Fruit fly (Drosophila melanogaster) whole organism, embryonic: ENCODE measurements around the gene Lcp65Ag1.

Experiments used
- Bgb ChIP-seq: fragments of 200-800 bp; sonication (Bioruptor generic); IDR thresholded peaks from 2 replicates; pipeline ENCODE4 v1.3.6; 2022; ENCODE audit warnings: missing biosample characterization, missing genetic modification characterization; ENCODE audit not compliant: partially characterized antibody
- Bteb2 ChIP-seq: fragments of 200-800 bp; sonication (Bioruptor generic); optimal IDR thresholded peaks from 2 replicates; lab custom pipeline; 2016; ENCODE audit warnings: missing biosample characterization, missing genetic modification characterization
- CG11085 ChIP-seq: fragments of 200-800 bp; sonication (Bioruptor generic); IDR thresholded peaks from 2 replicates; pipeline ENCODE4 v1.3.6; 2022; ENCODE audit warnings: missing biosample characterization, missing genetic modification characterization
- CG11695 ChIP-seq: fragments of 200-800 bp; sonication (Bioruptor generic); IDR thresholded peaks from 3 replicates; pipeline ENCODE4 v1.3.6; 2022; ENCODE audit warnings: missing biosample characterization, missing genetic modification characterization
- CG1233 ChIP-seq: fragments of 200-800 bp; sonication (Bioruptor generic); optimal IDR thresholded peaks from 4 replicates; lab custom pipeline; 2018; ENCODE audit warnings: missing biosample characterization, mild to moderate bottlenecking, missing genetic modification characterization
- CG12391 ChIP-seq: fragments of 200-800 bp; sonication (Bioruptor generic); optimal IDR thresholded peaks from 3 replicates; lab custom pipeline; 2018; ENCODE audit warnings: missing biosample characterization, mild to moderate bottlenecking, missing genetic modification characterization, moderate library complexity
- CG12942 ChIP-seq: fragments of 200-800 bp; sonication (Bioruptor generic); optimal IDR thresholded peaks from 3 replicates; lab custom pipeline; 2016; ENCODE audit warnings: missing biosample characterization, missing genetic modification characterization
- CG13775 ChIP-seq: fragments of 200-800 bp; sonication (Bioruptor generic); optimal IDR thresholded peaks from 3 replicates; lab custom pipeline; 2017; ENCODE audit warnings: missing biosample characterization, mild to moderate bottlenecking, missing genetic modification characterization
- CG17829 ChIP-seq: fragments of 200-800 bp; optimal IDR thresholded peaks from 2 replicates; lab custom pipeline; 2019; ENCODE audit warnings: missing biosample characterization, mild to moderate bottlenecking, missing genetic modification characterization, moderate library complexity
- CG18619 ChIP-seq: fragments of 200-800 bp; sonication (Bioruptor generic); optimal IDR thresholded peaks from 3 replicates; lab custom pipeline; 2017; ENCODE audit warnings: missing biosample characterization, mild to moderate bottlenecking, missing genetic modification characterization
- CG31388 ChIP-seq: fragments of 200-800 bp; sonication (Bioruptor generic); optimal IDR thresholded peaks from 2 replicates; lab custom pipeline; 2016; ENCODE audit warnings: missing biosample characterization, missing genetic modification characterization
- CG3407 ChIP-seq: fragments of 200-800 bp; sonication (Bioruptor generic); optimal IDR thresholded peaks from 2 replicates; lab custom pipeline; 2018; ENCODE audit warnings: missing biosample characterization, mild to moderate bottlenecking, missing genetic modification characterization
- CG3726 ChIP-seq: fragments of 200-800 bp; sonication (Bioruptor generic); IDR thresholded peaks from 3 replicates; pipeline ENCODE4, ENCODE4 v1.3.6; 2022; ENCODE audit warnings: missing biosample characterization, missing genetic modification characterization
- CG4854 ChIP-seq: fragments of 200-800 bp; sonication (Bioruptor generic); optimal IDR thresholded peaks from 2 replicates; lab custom pipeline; 2016; ENCODE audit warnings: missing biosample characterization, missing genetic modification characterization, inconsistent platforms
- CG9817 ChIP-seq: fragments of 200-800 bp; sonication (Bioruptor generic); optimal IDR thresholded peaks from 2 replicates; lab custom pipeline; 2018; ENCODE audit warnings: missing biosample characterization, mild to moderate bottlenecking, missing genetic modification characterization, moderate library complexity
- CoRest ChIP-seq: fragments of 200-800 bp; sonication (Bioruptor generic); optimal IDR thresholded peaks from 3 replicates; lab custom pipeline; 2018; ENCODE audit warnings: missing biosample characterization, mild to moderate bottlenecking, missing genetic modification characterization, moderate library complexity
- Dip2 ChIP-seq: fragments of 200-800 bp; sonication (Bioruptor generic); IDR thresholded peaks from 2 replicates; pipeline ENCODE4 v1.3.6; 2022; ENCODE audit warnings: missing biosample characterization, missing genetic modification characterization
- Drgx ChIP-seq: fragments of 200-800 bp; sonication (Bioruptor generic); IDR thresholded peaks from 2 replicates; pipeline ENCODE4 v1.3.6; 2022; ENCODE audit warnings: missing biosample characterization, missing genetic modification characterization
- Fer2 ChIP-seq: fragments of 200-800 bp; sonication (Bioruptor generic); optimal IDR thresholded peaks from 2 replicates; lab custom pipeline; 2018; ENCODE audit warnings: missing biosample characterization, mild to moderate bottlenecking, missing genetic modification characterization, moderate library complexity
- Fer3 ChIP-seq: fragments of 200-800 bp; sonication (Bioruptor generic); optimal IDR thresholded peaks from 2 replicates; lab custom pipeline; 2018; ENCODE audit warnings: missing biosample characterization, mild to moderate bottlenecking, missing genetic modification characterization, moderate library complexity
- HLHmδ ChIP-seq: fragments of 200-800 bp; sonication (Bioruptor generic); optimal IDR thresholded peaks from 2 replicates; lab custom pipeline; 2018; ENCODE audit warnings: missing biosample characterization, mild to moderate bottlenecking, missing genetic modification characterization, moderate library complexity
- Hr39 ChIP-seq: fragments of >200 bp; optimal IDR thresholded peaks from 2 replicates; lab custom pipeline; 2017
- NFAT ChIP-seq: fragments of 200-800 bp; sonication (Bioruptor generic); IDR thresholded peaks from 2 replicates; pipeline ENCODE4 v1.3.6; 2022; ENCODE audit warnings: missing biosample characterization, missing genetic modification characterization
- Nf-YC ChIP-seq: fragments of 200-800 bp; optimal IDR thresholded peaks from 3 replicates; lab custom pipeline; 2019; ENCODE audit warnings: missing biosample characterization, mild to moderate bottlenecking, missing genetic modification characterization, moderate library complexity
- Side ChIP-seq: fragments of 200-800 bp; sonication (Bioruptor generic); optimal IDR thresholded peaks from 2 replicates; lab custom pipeline; 2016; ENCODE audit warnings: missing biosample characterization, missing genetic modification characterization
- Six4 ChIP-seq: fragments of 200-800 bp; sonication (Bioruptor generic); optimal IDR thresholded peaks from 2 replicates; lab custom pipeline; 2016; ENCODE audit warnings: missing biosample characterization, missing genetic modification characterization
- cg ChIP-seq: fragments of 200-800 bp; sonication (Bioruptor generic); optimal IDR thresholded peaks from 3 replicates; lab custom pipeline; 2019; ENCODE audit warnings: missing biosample characterization, mild to moderate bottlenecking, missing genetic modification characterization, moderate library complexity
- croc ChIP-seq: fragments of 200-800 bp; sonication (Bioruptor generic); conservative IDR thresholded peaks from 3 replicates; pipeline ENCODE4 v1.3.6; 2022; ENCODE audit warnings: missing biosample characterization, missing genetic modification characterization
- eyg ChIP-seq: fragments of 200-800 bp; sonication (Bioruptor generic); optimal IDR thresholded peaks from 3 replicates; lab custom pipeline; 2016; ENCODE audit warnings: missing biosample characterization, missing genetic modification characterization
- fd96Cb ChIP-seq: fragments of 200-800 bp; sonication (Bioruptor generic); optimal IDR thresholded peaks from 2 replicates; lab custom pipeline; 2018; ENCODE audit warnings: missing biosample characterization, mild to moderate bottlenecking, missing genetic modification characterization, moderate library complexity
- gro ChIP-seq: fragments of 200-800 bp; sonication (Bioruptor generic); optimal IDR thresholded peaks from 2 replicates; lab custom pipeline; 2016; ENCODE audit warnings: missing biosample characterization, missing genetic modification characterization
- h ChIP-seq: fragments of >200 bp; optimal IDR thresholded peaks from 2 replicates; lab custom pipeline; 2017
- hb ChIP-seq: fragments of 200-800 bp; sonication (Bioruptor generic); IDR thresholded peaks from 3 replicates; pipeline ENCODE4 v1.3.6; 2022; ENCODE audit warnings: missing biosample characterization, missing genetic modification characterization; ENCODE audit not compliant: partially characterized antibody
- ind ChIP-seq: fragments of 200-800 bp; sonication (Bioruptor generic); optimal IDR thresholded peaks from 3 replicates; lab custom pipeline; 2016; ENCODE audit warnings: missing biosample characterization, missing genetic modification characterization
- jing ChIP-seq: fragments of 200-800 bp; sonication (Bioruptor generic); optimal IDR thresholded peaks from 2 replicates; lab custom pipeline; 2018; ENCODE audit warnings: missing biosample characterization, mild to moderate bottlenecking, missing genetic modification characterization
- lilli ChIP-seq: fragments of 200-800 bp; sonication (Bioruptor generic); optimal IDR thresholded peaks from 3 replicates; lab custom pipeline; 2016; ENCODE audit warnings: missing biosample characterization, missing genetic modification characterization
- luna ChIP-seq: fragments of 200-800 bp; sonication (Bioruptor generic); optimal IDR thresholded peaks from 2 replicates; lab custom pipeline; 2016; ENCODE audit warnings: missing biosample characterization, missing genetic modification characterization
- odd ChIP-seq: fragments of 200-800 bp; sonication (Bioruptor generic); optimal IDR thresholded peaks from 2 replicates; lab custom pipeline; 2017; ENCODE audit warnings: missing biosample characterization, mild to moderate bottlenecking, missing genetic modification characterization
- otp ChIP-seq: fragments of 200-800 bp; sonication (Bioruptor generic); IDR thresholded peaks from 3 replicates; pipeline ENCODE4, ENCODE4 v1.3.6; 2022; ENCODE audit warnings: missing biosample characterization, missing genetic modification characterization
- pho ChIP-seq: fragments of 200-800 bp; sonication (Bioruptor generic); optimal IDR thresholded peaks from 2 replicates; lab custom pipeline; 2016; ENCODE audit warnings: missing biosample characterization, missing genetic modification characterization
- prd ChIP-seq, 3 experiments: fragments of >200 bp in 2 of 3; fragments of 200-800 bp in 1 of 3; sonication (Bioruptor generic) in 1 of 3; optimal IDR thresholded peaks in 2 of 3; IDR thresholded peaks in 1 of 3; 2 replicates in 2 of 3; 3 replicates in 1 of 3; pipeline versions ENCODE4 v1.3.6 to Lab custom; 2017 to 2022; ENCODE audit warnings: missing biosample characterization in 1 of 3, missing genetic modification characterization in 1 of 3
- ro ChIP-seq: fragments of 200-800 bp; sonication (Bioruptor generic); IDR thresholded peaks from 2 replicates; pipeline ENCODE4 v1.3.6; 2022; ENCODE audit warnings: missing biosample characterization, missing genetic modification characterization
- row ChIP-seq: fragments of 200-800 bp; sonication (Bioruptor generic); IDR thresholded peaks from 3 replicates; pipeline ENCODE4 v1.3.6; 2022; ENCODE audit warnings: missing biosample characterization, missing genetic modification characterization
- scrt ChIP-seq: fragments of 200-800 bp; sonication (Bioruptor generic); optimal IDR thresholded peaks from 2 replicates; lab custom pipeline; 2018; ENCODE audit warnings: missing biosample characterization, mild to moderate bottlenecking, missing genetic modification characterization, moderate library complexity
- sens ChIP-seq: fragments of 200-800 bp; sonication (Bioruptor generic); peaks from one replicate; lab custom pipeline; 2016; ENCODE audit warnings: missing biosample characterization, missing genetic modification characterization
- shn ChIP-seq: fragments of 200-800 bp; sonication (Bioruptor generic); optimal IDR thresholded peaks from 3 replicates; lab custom pipeline; 2016; ENCODE audit warnings: missing biosample characterization, missing genetic modification characterization
- sr ChIP-seq: fragments of 200-800 bp; sonication (Bioruptor generic); IDR thresholded peaks from 3 replicates; pipeline ENCODE4 v1.3.6; 2022; ENCODE audit warnings: missing biosample characterization, missing genetic modification characterization
- tap ChIP-seq: fragments of 200-800 bp; optimal IDR thresholded peaks from 3 replicates; lab custom pipeline; 2019; ENCODE audit warnings: missing biosample characterization, mild to moderate bottlenecking, missing genetic modification characterization, moderate library complexity
- trem ChIP-seq: fragments of 200-800 bp; optimal IDR thresholded peaks from 3 replicates; lab custom pipeline; 2019; ENCODE audit warnings: missing biosample characterization, mild to moderate bottlenecking, missing genetic modification characterization, moderate library complexity
- trh ChIP-seq: fragments of 200-800 bp; sonication (Bioruptor generic); optimal IDR thresholded peaks from 2 replicates; lab custom pipeline; 2016; ENCODE audit warnings: missing biosample characterization, missing genetic modification characterization
- tx ChIP-seq: fragments of 200-800 bp; sonication (Bioruptor generic); optimal IDR thresholded peaks from 2 replicates; lab custom pipeline; 2016; ENCODE audit warnings: missing biosample characterization, missing genetic modification characterization

Gene Lcp65Ag1

DNA sequence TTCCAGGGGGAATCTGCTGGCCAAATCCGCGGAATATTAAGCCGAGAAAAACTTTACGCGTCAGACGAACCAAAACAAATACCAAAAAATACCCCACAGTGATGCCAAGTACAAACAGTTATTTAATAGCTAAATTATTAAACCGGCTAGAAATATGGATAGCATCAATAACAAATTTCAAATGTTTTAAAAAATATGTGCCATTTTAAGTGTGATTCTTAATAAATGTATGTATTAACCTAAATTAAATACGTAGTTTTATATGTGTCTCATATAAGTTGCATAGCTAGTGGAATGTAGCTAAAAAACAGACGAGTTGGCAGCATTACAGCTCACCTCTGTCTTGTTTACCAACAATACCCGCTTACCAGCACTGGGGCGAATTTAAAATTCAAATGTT is 46.7 kb upstream of the Lcp65Ag1 start, which contains the start of gene CG10274 (continued):
- peak; percentile 66 for TF ChIP-seq Six4
- peak; percentile 81 for TF ChIP-seq CG9817 (tag; lab: Kevin White, UChicago)
- peak; percentile 48; the same call in 1 of the 2 replicates for TF ChIP-seq ro (GFP tag; lab: Robert Waterston, UW)
- TF ChIP-seq odd (GFP tag; lab: Kevin White, UChicago): no peak
- no peak for TF ChIP-seq otp
- TF ChIP-seq CoRest (tag; lab: Kevin White, UChicago): peak; percentile 90
- TF ChIP-seq CG12391 (tag; lab: Kevin White, UChicago): peak; percentile 89
- peak; percentile 96 for TF ChIP-seq sens (GFP tag; lab: Kevin White, UChicago)
- peak; percentile 36 for TF ChIP-seq trh (GFP tag; lab: Kevin White, UChicago)
- TF ChIP-seq luna (GFP tag; lab: Kevin White, UChicago): peak; percentile 65
- peak; percentile 77 for TF ChIP-seq CG18619

DNA sequence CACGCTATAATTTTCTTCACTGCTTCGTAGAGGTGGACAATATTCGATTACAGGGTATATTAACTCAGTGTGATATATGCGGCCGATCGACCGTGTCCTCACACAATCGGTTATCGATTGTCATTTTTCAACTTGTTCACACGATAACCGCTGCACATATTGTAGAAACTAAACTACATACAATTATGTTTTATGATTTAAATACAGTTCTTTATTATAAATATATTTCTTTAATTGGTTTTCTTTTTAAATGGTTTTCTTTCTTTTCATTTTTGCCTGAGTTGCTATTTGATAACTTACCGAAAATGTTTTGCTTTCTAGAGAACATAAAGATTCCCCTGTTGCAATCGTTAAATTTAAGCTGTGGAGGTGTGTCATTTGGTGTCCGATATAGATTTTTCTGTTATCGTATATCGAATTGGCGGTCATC is 38.8 kb upstream of the Lcp65Ag1 start, which contains the start of the genes fmt and CG7376:
Gene fmt, minus strand, starts transcription at position 55 of the 430 bp plus-strand sequence.
Gene CG7376, plus strand, starts transcription at position 423 of the 430 bp plus-strand sequence.
- TF ChIP-seq CG11695 (GFP tag; lab: Robert Waterston, UW): no peak
- TF ChIP-seq row: peak; percentile 89
- TF ChIP-seq CG1233 (GFP tag; lab: Kevin White, UChicago): no peak
- TF ChIP-seq CG13775: peak; percentile 49
- peak; percentile 86 for TF ChIP-seq hb (GFP tag; lab: Robert Waterston, UW)
- no peak for TF ChIP-seq CG11085 (GFP tag; lab: Robert Waterston, UW)
- TF ChIP-seq Fer2 (tag; lab: Kevin White, UChicago): no peak
- TF ChIP-seq Hr39: no peak
- peak; percentile 69 for TF ChIP-seq CG17829 (tag; lab: Kevin White, UChicago)
- no peak for TF ChIP-seq jing (GFP tag; lab: Kevin White, UChicago)
- no peak for TF ChIP-seq cg (GFP tag; lab: Kevin White, UChicago)
- no peak for TF ChIP-seq gro (GFP tag; lab: Kevin White, UChicago)
- TF ChIP-seq Bteb2 (GFP tag; lab: Kevin White, UChicago): no peak
- no peak for TF ChIP-seq HLHmδ
- no peak for TF ChIP-seq shn (GFP tag; lab: Kevin White, UChicago)
- TF ChIP-seq pho: no peak
- no peak for TF ChIP-seq CoRest (tag; lab: Kevin White, UChicago)
- peak; percentile 71 for TF ChIP-seq Bgb (GFP tag; lab: Robert Waterston, UW)
- TF ChIP-seq CG3407: no peak
- TF ChIP-seq CG12942 (GFP tag; lab: Kevin White, UChicago): no peak
- no peak for TF ChIP-seq sr (GFP tag; lab: Robert Waterston, UW)
- no peak for TF ChIP-seq NFAT
- TF ChIP-seq tx (GFP tag; lab: Kevin White, UChicago): no peak
- TF ChIP-seq Side (GFP tag; lab: Kevin White, UChicago): no peak
- no peak for TF ChIP-seq prd (optimal IDR thresholded peaks at IDR 0.05; lab: Kevin White, UChicago)
- TF ChIP-seq prd (GFP tag; IDR thresholded peaks at IDR 0.05; lab: Robert Waterston, UW): peak; percentile 35; the same call in 1 of the 3 replicates
- no peak for TF ChIP-seq CG3726 (GFP tag; lab: Robert Waterston, UW)
- TF ChIP-seq tap (tag; lab: Kevin White, UChicago): no peak
- TF ChIP-seq ind: peak; percentile 31
- no peak for TF ChIP-seq CG31388 (GFP tag; lab: Kevin White, UChicago)
- TF ChIP-seq Dip2 (GFP tag; lab: Robert Waterston, UW): no peak
- TF ChIP-seq trem: peak; percentile 72
- no peak for TF ChIP-seq eyg (GFP tag; lab: Kevin White, UChicago)
- TF ChIP-seq croc (GFP tag; lab: Robert Waterston, UW): no peak
- peak; percentile 34 for TF ChIP-seq lilli
- no peak for TF ChIP-seq CG4854
- no peak for TF ChIP-seq Nf-YC (tag; lab: Kevin White, UChicago)
- TF ChIP-seq h: no peak
- TF ChIP-seq Drgx (GFP tag; lab: Robert Waterston, UW): no peak
- TF ChIP-seq scrt (GFP tag; lab: Kevin White, UChicago): no peak
- TF ChIP-seq Fer3 (tag; lab: Kevin White, UChicago): no peak
- peak; percentile 15 for TF ChIP-seq fd96Cb (tag; lab: Kevin White, UChicago)
